Fruit fly (Drosophila melanogaster): Measurements from ENCODE around the gene CG14042.
A peak's percentile ranks its signal among the peaks of the same experiment; 100 is the strongest.

CG14042 gene

DNA sequence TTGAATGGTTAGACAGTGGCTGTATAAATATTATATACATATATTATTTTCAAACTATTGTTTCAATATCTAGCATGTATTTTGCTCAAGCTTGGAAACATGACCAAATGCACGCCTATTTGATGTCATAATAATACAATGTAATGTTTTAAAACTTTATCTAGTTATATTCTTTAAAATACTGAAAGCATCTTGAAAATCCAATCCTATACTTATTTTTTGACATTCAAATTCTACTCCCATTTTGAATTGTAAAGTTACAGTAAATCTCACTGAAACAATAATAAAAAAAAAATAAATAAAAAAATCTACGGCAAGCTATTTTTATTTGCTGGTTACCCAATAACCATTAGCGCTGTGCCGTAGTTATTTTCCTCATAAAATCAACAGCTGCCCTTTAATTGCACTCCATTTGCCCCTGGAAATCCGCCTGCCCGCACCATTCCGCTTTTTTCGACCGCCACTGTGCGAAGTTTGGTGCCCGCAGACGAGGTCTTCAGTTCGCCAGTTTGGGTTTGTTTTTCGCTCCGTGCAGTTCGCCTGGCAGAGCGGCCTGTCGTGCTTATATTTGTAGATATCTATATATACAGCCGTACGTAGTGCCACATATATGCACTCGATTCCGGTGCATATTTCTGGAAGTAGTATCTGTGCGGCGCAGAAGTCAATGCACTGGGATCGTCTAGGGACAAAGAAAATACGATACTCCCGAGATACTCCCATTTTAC lies 7.5 kb downstream of the CG14042 start (continued):
- TF ChIP-seq BtbVII (GFP tag; optimal IDR thresholded peaks at IDR 0.05) (peak; percentile 46), CG15269 (tag; optimal IDR thresholded peaks at IDR 0.05) (peak; percentile 72), CG17568 (GFP tag; optimal IDR thresholded peaks at IDR 0.05) (no peak), CG2120 (GFP tag; optimal IDR thresholded peaks at IDR 0.05) (peak; percentile 37), D19B (GFP tag; optimal IDR thresholded peaks at IDR 0.05) (peak; percentile 25), gcm (GFP tag; optimal IDR thresholded peaks at IDR 0.05) (peak; percentile 61), CG11085 (GFP tag; IDR thresholded peaks at IDR 0.05) (peak; percentile 43; the same call in 1 of the 2 replicates), maf-S (GFP tag; optimal IDR thresholded peaks at IDR 0.05) (peak; percentile 4), CG6765 (GFP tag; optimal IDR thresholded peaks at IDR 0.05) (peak; percentile 26), CG32772 (GFP tag; IDR thresholded peaks at IDR 0.05) (peak; percentile 34; the same call in 1 of the 2 replicates), chn (GFP tag; optimal IDR thresholded peaks at IDR 0.05) (peak; percentile 51), croc (GFP tag; conservative IDR thresholded peaks at IDR 0.05) (peak; percentile 35; the same call in 1 of the 3 replicates), tll (GFP tag; optimal IDR thresholded peaks at IDR 0.05) (no peak), Bdp1 (GFP tag; optimal IDR thresholded peaks at IDR 0.05) (no peak), sd (tag; optimal IDR thresholded peaks at IDR 0.05) (peak; percentile 28), jigr1 (GFP tag; IDR thresholded peaks at IDR 0.05) (no peak), CG4424 (GFP tag; optimal IDR thresholded peaks at IDR 0.05) (peak; percentile 63), Gsc (GFP tag; IDR thresholded peaks at IDR 0.05) (no peak), CG8089 (GFP tag; optimal IDR thresholded peaks at IDR 0.05) (peak; percentile 13), caup (GFP tag; optimal IDR thresholded peaks at IDR 0.05; ENCODE audit: severe bottlenecking) (peak; percentile 16), hkb (optimal IDR thresholded peaks at IDR 0.05) (no peak), hkb (GFP tag; IDR thresholded peaks at IDR 0.05) (peak; percentile 55), fu2 (GFP tag; optimal IDR thresholded peaks at IDR 0.05) (no peak), rib (GFP tag; IDR thresholded peaks at IDR 0.05) (no peak), CG1024 (GFP tag; IDR thresholded peaks at IDR 0.05) (peak; percentile 45; the same call in 1 of the 2 replicates), CG10366 (GFP tag; IDR thresholded peaks at IDR 0.05) (peak; percentile 47), Xbp1 (GFP tag; optimal IDR thresholded peaks at IDR 0.05) (peak; percentile 47), CG4617 (GFP tag; optimal IDR thresholded peaks at IDR 0.05; ENCODE audit: borderline replicate concordance) (peak; percentile 11), crp (GFP tag; optimal IDR thresholded peaks at IDR 0.05) (peak in 1 of 2 experiments; percentile 1), Scr (GFP tag; IDR thresholded peaks at IDR 0.05; ENCODE audit: partially characterized antibody) (no peak), CG18262 (tag; optimal IDR thresholded peaks at IDR 0.05) (peak; percentile 75), CG8478 (optimal IDR thresholded peaks at IDR 0.05) (no peak), sug (tag; optimal IDR thresholded peaks at IDR 0.05) (no peak), otp (GFP tag; IDR thresholded peaks at IDR 0.05) (no peak), jumu (GFP tag; optimal IDR thresholded peaks at IDR 0.05) (peak; percentile 14), Meics (GFP tag; optimal IDR thresholded peaks at IDR 0.05) (peak; percentile 68), CG7271 (tag; optimal IDR thresholded peaks at IDR 0.05) (no peak), nom (GFP tag; optimal IDR thresholded peaks at IDR 0.05) (peak; percentile 52), CG14050 (GFP tag; IDR thresholded peaks at IDR 0.05) (peak; percentile 30; the same call in 2 of the 3 replicates), fd3F (GFP tag; optimal IDR thresholded peaks at IDR 0.05) (peak; percentile 41), Dfd (GFP tag; optimal IDR thresholded peaks at IDR 0.05) (no peak), stwl (tag; optimal IDR thresholded peaks at IDR 0.05) (no peak), bcd (GFP tag; optimal IDR thresholded peaks at IDR 0.05) (peak; percentile 62), CG12942 (GFP tag; optimal IDR thresholded peaks at IDR 0.05) (peak; percentile 36), CG10147 (GFP tag; optimal IDR thresholded peaks at IDR 0.05) (peak; percentile 8), zf30C (GFP tag; optimal IDR thresholded peaks at IDR 0.05) (no peak), CG6254 (GFP tag; optimal IDR thresholded peaks at IDR 0.05) (peak; percentile 30), CG6689 (GFP tag; IDR thresholded peaks at IDR 0.05) (peak; percentile 45; the same call in 1 of the 2 replicates), CG11093 (GFP tag; IDR thresholded peaks at IDR 0.05) (no peak)
